4 worm cellular contexts compared by ENCODE assay signal in genomic region chrX:12256594-12257048, ce11.
TF ChIP-seq lines count a peak whose summit lies in the region.

Gene E01G6.2 (plus strand): TSS chrX:12256644.

TF ChIP-seq in whole organism, L1 larva, 84 proteins besides CTCF, POLR2A, EP300 and RAD21:
- TF ChIP-seq nhr-84 (tag; optimal IDR thresholded peaks at IDR 0.05; lab: Kevin White, UChicago), result no peak
- TF ChIP-seq pqm-1 (tag; optimal IDR thresholded peaks at IDR 0.05; lab: Kevin White, UChicago), result no peak
- TF ChIP-seq mab-9 (GFP tag; IDR thresholded peaks at IDR 0.05; lab: Robert Waterston, UW), result 0 out of 2 replicates have a peak, but pooled peaks have one; percentile 43
- no peak for TF ChIP-seq hlh-4 (tag; optimal IDR thresholded peaks at IDR 0.05; lab: Kevin White, UChicago)
- TF ChIP-seq jun-1 (tag; optimal IDR thresholded peaks at IDR 0.05; lab: Kevin White, UChicago), result no peak
- peak; percentile 65 for TF ChIP-seq lin-14 (GFP tag; optimal IDR thresholded peaks at IDR 0.05; lab: Kevin White, UChicago)
- TF ChIP-seq ama-1 (optimal IDR thresholded peaks at IDR 0.05; lab: Kevin White, UChicago), result no peak
- no peak for TF ChIP-seq alr-1 (tag; optimal IDR thresholded peaks at IDR 0.05; lab: Kevin White, UChicago; ENCODE audit: borderline replicate concordance)
- no peak for TF ChIP-seq nhr-237 (tag; optimal IDR thresholded peaks at IDR 0.05; lab: Kevin White, UChicago)
- no peak for TF ChIP-seq fkh-10 (GFP tag; optimal IDR thresholded peaks at IDR 0.05; lab: Kevin White, UChicago)
- no peak for TF ChIP-seq nhr-71 (tag; optimal IDR thresholded peaks at IDR 0.05; lab: Kevin White, UChicago)
- TF ChIP-seq nhr-12 (tag; optimal IDR thresholded peaks at IDR 0.05; lab: Kevin White, UChicago), result no peak

TF ChIP-seq in whole organism, L3 larva, 47 proteins besides CTCF, POLR2A, EP300 and RAD21:
- TF ChIP-seq hmg-11 (tag; optimal IDR thresholded peaks at IDR 0.05; lab: Kevin White, UChicago) (no peak), lin-39 (tag; optimal IDR thresholded peaks at IDR 0.05; lab: Kevin White, UChicago) (peak; percentile 57), nhr-237 (tag; optimal IDR thresholded peaks at IDR 0.05; lab: Kevin White, UChicago) (no peak), zag-1 (tag; optimal IDR thresholded peaks at IDR 0.05; lab: Kevin White, UChicago) (no peak)

TF ChIP-seq in whole organism, L4 larva, 104 proteins besides CTCF, POLR2A, EP300 and RAD21:
- no peak for TF ChIP-seq ZK546.5 (tag; optimal IDR thresholded peaks at IDR 0.05; lab: Kevin White, UChicago)
- no peak for TF ChIP-seq lin-39 (tag; optimal IDR thresholded peaks at IDR 0.05; lab: Kevin White, UChicago)
- TF ChIP-seq hmg-1.1 (GFP tag; IDR thresholded peaks at IDR 0.05; lab: Robert Waterston, UW), result 0 out of 2 replicates have a peak, but pooled peaks have one; percentile 31
- 0 out of 2 replicates have a peak, but pooled peaks have one; percentile 29 for TF ChIP-seq ceh-20 (GFP tag; IDR thresholded peaks at IDR 0.05; lab: Robert Waterston, UW)
- no peak for TF ChIP-seq zip-11 (GFP tag; IDR thresholded peaks at IDR 0.05; lab: Robert Waterston, UW)
- no peak for TF ChIP-seq lin-15B (tag; optimal IDR thresholded peaks at IDR 0.05; lab: Kevin White, UChicago)
- TF ChIP-seq aha-1 (tag; lab: Kevin White, UChicago), result peak; percentile 94
- peak; percentile 56 for TF ChIP-seq hlh-30 (tag; optimal IDR thresholded peaks at IDR 0.05; lab: Kevin White, UChicago; ENCODE audit: insufficient read depth)
- TF ChIP-seq tra-1 (GFP tag; IDR thresholded peaks at IDR 0.05; lab: Robert Waterston, UW), result no peak
- no peak for TF ChIP-seq daf-16 (GFP tag; optimal IDR thresholded peaks at IDR 0.05; lab: Kevin White, UChicago)
- TF ChIP-seq daf-16 (tag; optimal IDR thresholded peaks at IDR 0.05; lab: Kevin White, UChicago), result no peak
- no peak for TF ChIP-seq unc-130 (GFP tag; optimal IDR thresholded peaks at IDR 0.05; lab: Kevin White, UChicago)
- no peak for TF ChIP-seq ces-1 (GFP tag; optimal IDR thresholded peaks at IDR 0.05; lab: Kevin White, UChicago)
- no peak for TF ChIP-seq nhr-111 (GFP tag; optimal IDR thresholded peaks at IDR 0.05; lab: Kevin White, UChicago)
- no peak for TF ChIP-seq nhr-11 (tag; optimal IDR thresholded peaks at IDR 0.05; lab: Kevin White, UChicago)
- TF ChIP-seq fos-1 (tag; optimal IDR thresholded peaks at IDR 0.05; lab: Kevin White, UChicago), result no peak
- TF ChIP-seq ztf-7 (tag; optimal IDR thresholded peaks at IDR 0.05; lab: Kevin White, UChicago), result no peak
- TF ChIP-seq nhr-28 (tag; optimal IDR thresholded peaks at IDR 0.05; lab: Kevin White, UChicago), result no peak

TF ChIP-seq in whole organism, young adult, 124 proteins besides CTCF, POLR2A, EP300 and RAD21:
- peak; percentile 50 for TF ChIP-seq zfh-2 (GFP tag; conservative IDR thresholded peaks at IDR 0.05; lab: Robert Waterston, UW)
- TF ChIP-seq hlh-12 (tag; optimal IDR thresholded peaks at IDR 0.05; lab: Kevin White, UChicago), result no peak
